Fruit fly (Drosophila melanogaster): ENCODE measurements around the gene DIP-theta.

DNA sequence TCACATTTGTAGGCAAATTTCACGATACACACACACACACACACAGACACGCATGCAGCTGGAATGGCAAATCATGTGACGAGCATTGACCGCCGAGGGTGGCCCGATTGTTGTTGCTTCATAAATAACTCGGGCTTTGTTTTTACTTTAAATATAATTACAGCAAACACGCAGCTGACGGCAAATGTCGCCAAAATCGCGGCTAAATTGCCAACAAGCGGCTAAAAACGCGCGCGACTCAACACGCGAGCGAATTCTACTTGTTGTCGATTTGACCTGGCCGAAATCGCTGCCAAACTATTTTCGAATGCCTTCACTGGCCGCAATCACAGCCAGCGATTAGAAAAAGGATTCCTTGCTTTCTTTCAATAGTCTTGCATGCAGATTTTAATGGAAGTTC, 41.1 kb downstream of the DIP-theta start:
- TF ChIP-seq CG8159 (tag; optimal IDR thresholded peaks at IDR 0.05) (no peak), rn (GFP tag; IDR thresholded peaks at IDR 0.05) (no peak), Pif1A (GFP tag; optimal IDR thresholded peaks at IDR 0.05) (no peak), Ets98B (GFP tag; IDR thresholded peaks at IDR 0.05) (no peak), CG12605 (GFP tag; IDR thresholded peaks at IDR 0.05) (no peak), CG10348 (GFP tag; IDR thresholded peaks at IDR 0.05) (no peak)
